Fruit fly (Drosophila melanogaster) whole organism, prepupa: ENCODE measurements around the gene CG16964.

Experiments
- Blimp-1 ChIP-seq: fragments of 200-800 bp; sonication (Bioruptor generic); optimal IDR thresholded peaks from 3 replicates; lab custom pipeline; 2017; ENCODE audit warnings: missing biosample characterization, missing genetic modification characterization, mild to moderate bottlenecking, moderate library complexity, missing genetic modification reagents
- CG10669 ChIP-seq: fragments of 200-800 bp; sonication (Bioruptor generic); optimal IDR thresholded peaks from 3 replicates; lab custom pipeline; 2018; ENCODE audit warnings: missing biosample characterization, mild to moderate bottlenecking, missing genetic modification characterization, moderate library complexity
- CG11294 ChIP-seq: fragments of 200-800 bp; sonication (Bioruptor generic); IDR thresholded peaks from 2 replicates; pipeline ENCODE4 v1.3.6; 2022; ENCODE audit warnings: missing biosample characterization, missing genetic modification characterization
- CG11762 ChIP-seq: fragments of 200-800 bp; sonication (Bioruptor generic); optimal IDR thresholded peaks from 3 replicates; lab custom pipeline; 2016; ENCODE audit warnings: missing biosample characterization, missing genetic modification characterization; ENCODE audit not compliant: insufficient read depth
- CG15336 ChIP-seq: fragments of 200-800 bp; sonication (Bioruptor generic); IDR thresholded peaks from 2 replicates; pipeline ENCODE4 v1.3.6; 2022; ENCODE audit warnings: missing biosample characterization, missing genetic modification characterization
- CG1621 ChIP-seq: fragments of 200-800 bp; sonication (Bioruptor generic); optimal IDR thresholded peaks from 3 replicates; lab custom pipeline; 2018; ENCODE audit warnings: missing biosample characterization, mild to moderate bottlenecking, missing genetic modification characterization
- CG16779 ChIP-seq: fragments of 200-800 bp; sonication (Bioruptor generic); optimal IDR thresholded peaks from 3 replicates; lab custom pipeline; 2017; ENCODE audit warnings: missing biosample characterization, mild to moderate bottlenecking, missing genetic modification characterization
- CG32006 ChIP-seq: fragments of 200-800 bp; sonication (Bioruptor generic); optimal IDR thresholded peaks from 3 replicates; lab custom pipeline; 2017; ENCODE audit warnings: missing biosample characterization, mild to moderate bottlenecking, missing genetic modification characterization
- CG34406 ChIP-seq: fragments of 200-800 bp; sonication (Bioruptor generic); optimal IDR thresholded peaks from 3 replicates; lab custom pipeline; 2016; ENCODE audit warnings: missing biosample characterization, missing genetic modification characterization
- CG3919 ChIP-seq: fragments of 200-800 bp; sonication (Bioruptor generic); optimal IDR thresholded peaks from 3 replicates; lab custom pipeline; 2016; ENCODE audit warnings: missing biosample characterization, missing genetic modification characterization
- CG4318 ChIP-seq: fragments of 200-800 bp; sonication (Bioruptor generic); optimal IDR thresholded peaks from 3 replicates; lab custom pipeline; 2017; ENCODE audit warnings: missing biosample characterization, mild to moderate bottlenecking, missing genetic modification characterization
- CG6163 ChIP-seq: fragments of 200-800 bp; sonication (Bioruptor generic); IDR thresholded peaks from 3 replicates; pipeline ENCODE4 v1.3.6; 2022; ENCODE audit warnings: missing biosample characterization, missing genetic modification characterization
- CG6276 ChIP-seq: fragments of 200-800 bp; sonication (Bioruptor generic); optimal IDR thresholded peaks from 2 replicates; lab custom pipeline; 2017; ENCODE audit warnings: missing biosample characterization, mild to moderate bottlenecking, missing genetic modification characterization
- CG6792 ChIP-seq: fragments of 200-800 bp; sonication (Bioruptor generic); optimal IDR thresholded peaks from 3 replicates; lab custom pipeline; 2016; ENCODE audit warnings: missing biosample characterization, missing genetic modification characterization
- CG6854 ChIP-seq: fragments of 200-800 bp; sonication (Bioruptor generic); optimal IDR thresholded peaks from 2 replicates; lab custom pipeline; 2017; ENCODE audit warnings: missing biosample characterization, mild to moderate bottlenecking, missing genetic modification characterization
- CG7368 ChIP-seq: fragments of 200-800 bp; sonication (Bioruptor generic); optimal IDR thresholded peaks from 3 replicates; lab custom pipeline; 2016; ENCODE audit warnings: missing biosample characterization, missing genetic modification characterization
- CG8119 ChIP-seq: fragments of 200-800 bp; sonication (Bioruptor generic); IDR thresholded peaks from 3 replicates; pipeline ENCODE4 v1.3.6; 2022; ENCODE audit warnings: missing biosample characterization, missing genetic modification characterization
- CG8319 ChIP-seq: fragments of 200-800 bp; sonication (Bioruptor generic); optimal IDR thresholded peaks from 3 replicates; lab custom pipeline; 2016; ENCODE audit warnings: missing biosample characterization, missing genetic modification characterization
- CG9139 ChIP-seq: fragments of 200-800 bp; sonication (Bioruptor generic); optimal IDR thresholded peaks from 3 replicates; lab custom pipeline; 2017; ENCODE audit warnings: missing biosample characterization, mild to moderate bottlenecking, missing genetic modification characterization
- Eip78C ChIP-seq: fragments of 200-800 bp; sonication (Bioruptor generic); peaks from one replicate; lab custom pipeline; 2016; ENCODE audit warnings: missing biosample characterization, missing genetic modification characterization
- Eip93F ChIP-seq: fragments of 200-800 bp; sonication (Bioruptor generic); optimal IDR thresholded peaks from 2 replicates; lab custom pipeline; 2016; ENCODE audit warnings: missing biosample characterization, mild to moderate bottlenecking, missing genetic modification characterization
- Ets96B ChIP-seq: fragments of 200-800 bp; optimal IDR thresholded peaks from 2 replicates; lab custom pipeline; 2019; ENCODE audit warnings: missing biosample characterization, mild to moderate bottlenecking, missing genetic modification characterization, moderate library complexity
- Gug ChIP-seq: fragments of 200-800 bp; sonication (Bioruptor generic); IDR thresholded peaks from 2 replicates; pipeline ENCODE4 v1.3.6; 2022; ENCODE audit warnings: missing biosample characterization, missing genetic modification characterization
- Hr38 ChIP-seq: sonication (Bioruptor generic); optimal IDR thresholded peaks from 2 replicates; lab custom pipeline; 2016; ENCODE audit warnings: missing biosample characterization, missing genetic modification characterization
- Hr39 ChIP-seq: fragments of 200-800 bp; sonication (Bioruptor generic); optimal IDR thresholded peaks from 2 replicates; lab custom pipeline; 2016; ENCODE audit warnings: missing biosample characterization, missing genetic modification characterization
- Hr4 ChIP-seq: fragments of 200-800 bp; sonication (Bioruptor generic); optimal IDR thresholded peaks from 3 replicates; lab custom pipeline; 2016; ENCODE audit warnings: missing biosample characterization, missing genetic modification characterization
- Lpt ChIP-seq: fragments of 200-800 bp; sonication (Bioruptor generic); optimal IDR thresholded peaks from 3 replicates; lab custom pipeline; 2016; ENCODE audit warnings: missing biosample characterization, missing genetic modification characterization
- OdsH ChIP-seq: fragments of 200-800 bp; sonication (Bioruptor generic); optimal IDR thresholded peaks from 3 replicates; lab custom pipeline; 2016; ENCODE audit warnings: missing biosample characterization, missing genetic modification characterization
- Sox14 ChIP-seq: fragments of 200-800 bp; sonication (Bioruptor generic); optimal IDR thresholded peaks from 3 replicates; lab custom pipeline; 2016; ENCODE audit warnings: missing biosample characterization, missing genetic modification characterization
- Sox15 ChIP-seq: fragments of 200-800 bp; sonication (Bioruptor generic); optimal IDR thresholded peaks from 3 replicates; lab custom pipeline; 2016; ENCODE audit warnings: missing biosample characterization, missing genetic modification characterization
- acj6 ChIP-seq: fragments of 200-800 bp; sonication (Bioruptor generic); optimal IDR thresholded peaks from 3 replicates; lab custom pipeline; 2016; ENCODE audit warnings: missing biosample characterization, missing genetic modification characterization
- cyc ChIP-seq: fragments of 200-800 bp; sonication (Bioruptor generic); optimal IDR thresholded peaks from 3 replicates; lab custom pipeline; 2016; ENCODE audit warnings: missing biosample characterization, missing genetic modification characterization
- dac ChIP-seq: fragments of 200-800 bp; sonication (Bioruptor generic); optimal IDR thresholded peaks from 2 replicates; lab custom pipeline; 2017; ENCODE audit warnings: missing biosample characterization, mild to moderate bottlenecking, missing genetic modification characterization
- dsx ChIP-seq: fragments of 200-800 bp; optimal IDR thresholded peaks from 3 replicates; lab custom pipeline; 2019; ENCODE audit warnings: missing biosample characterization, mild to moderate bottlenecking, missing genetic modification characterization, moderate library complexity; ENCODE audit not compliant: poor library complexity, severe bottlenecking
- eg ChIP-seq: fragments of 200-800 bp; sonication (Bioruptor generic); IDR thresholded peaks from 3 replicates; pipeline ENCODE4 v1.3.6; 2022; ENCODE audit warnings: missing biosample characterization, missing genetic modification characterization
- esn ChIP-seq: fragments of 200-800 bp; sonication (Bioruptor generic); optimal IDR thresholded peaks from 2 replicates; lab custom pipeline; 2016; ENCODE audit warnings: missing biosample characterization, mild to moderate bottlenecking, missing genetic modification characterization, moderate library complexity
- fd85E ChIP-seq: fragments of 200-800 bp; sonication (Bioruptor generic); optimal IDR thresholded peaks from 3 replicates; lab custom pipeline; 2016; ENCODE audit warnings: missing biosample characterization, missing genetic modification characterization
- lz ChIP-seq: fragments of 200-800 bp; sonication (Bioruptor generic); optimal IDR thresholded peaks from 3 replicates; lab custom pipeline; 2016; ENCODE audit warnings: missing biosample characterization, missing genetic modification characterization
- pdm3 ChIP-seq: fragments of 200-800 bp; sonication (Bioruptor generic); optimal IDR thresholded peaks from 3 replicates; lab custom pipeline; 2016; ENCODE audit warnings: missing biosample characterization, missing genetic modification characterization
- spab ChIP-seq: fragments of 200-800 bp; sonication (Bioruptor generic); optimal IDR thresholded peaks from 2 replicates; lab custom pipeline; 2017; ENCODE audit warnings: missing biosample characterization, mild to moderate bottlenecking, missing genetic modification characterization, missing genetic modification reagents
- ss ChIP-seq, 2 experiments: fragments of 200-800 bp; sonication (Bioruptor generic); optimal IDR thresholded peaks; 2 replicates in 1 of 2; 3 replicates in 1 of 2; lab custom pipeline; 2017 to 2018; ENCODE audit warnings: mild to moderate bottlenecking in 2 of 2, missing biosample characterization in 2 of 2, missing genetic modification characterization in 2 of 2, moderate library complexity in 1 of 2
- topi ChIP-seq: fragments of 200-800 bp; sonication (Bioruptor generic); optimal IDR thresholded peaks from 3 replicates; lab custom pipeline; 2016; ENCODE audit warnings: missing biosample characterization, missing genetic modification characterization
- vri ChIP-seq: fragments of 200-800 bp; sonication (Bioruptor generic); optimal IDR thresholded peaks from 3 replicates; lab custom pipeline; 2016; ENCODE audit warnings: missing biosample characterization, mild to moderate bottlenecking, missing genetic modification characterization

The CG16964 gene

dm6 chr2L:11970853-11971397, 23.2 kb downstream of the CG16964 start (continued):
- TF ChIP-seq CG3919 (GFP tag; lab: Kevin White, UChicago) (peak; percentile 39), Eip93F (GFP tag; lab: Kevin White, UChicago) (no peak), acj6 (GFP tag; lab: Kevin White, UChicago) (no peak), lz (GFP tag; lab: Kevin White, UChicago) (no peak), CG6276 (peak; percentile 10), dac (GFP tag; lab: Kevin White, UChicago) (no peak), topi (GFP tag; lab: Kevin White, UChicago) (peak; percentile 26), CG8319 (GFP tag; lab: Kevin White, UChicago) (no peak)

- TF ChIP-seq Gug (GFP tag; lab: Robert Waterston, UW): no peak
- no peak for TF ChIP-seq cyc (GFP tag; lab: Kevin White, UChicago)
- TF ChIP-seq CG15336 (GFP tag; lab: Robert Waterston, UW): no peak
- TF ChIP-seq CG11762 (GFP tag; lab: Kevin White, UChicago): no peak
- TF ChIP-seq CG6792 (GFP tag; lab: Kevin White, UChicago): no peak
- no peak for TF ChIP-seq Hr4 (GFP tag; lab: Kevin White, UChicago)
- no peak for TF ChIP-seq pdm3
- no peak for TF ChIP-seq CG34406 (GFP tag; lab: Kevin White, UChicago)
- TF ChIP-seq CG4318 (GFP tag; lab: Kevin White, UChicago): no peak
- no peak for TF ChIP-seq Lpt (GFP tag; lab: Kevin White, UChicago)
- no peak for TF ChIP-seq CG9139 (GFP tag; lab: Kevin White, UChicago)
- no peak for TF ChIP-seq CG7368
- TF ChIP-seq Sox14 (GFP tag; lab: Kevin White, UChicago): no peak
These were observed 25.5 kb downstream of the CG16964 start for dm6 chr2L:11973145-11973738.

dm6 chr2L:11976955-11977354, 29.2 kb downstream of the CG16964 start:
- TF ChIP-seq Eip78C (peak; percentile 64), Sox15 (GFP tag; lab: Kevin White, UChicago) (no peak), CG6854 (no peak), CG16779 (no peak), acj6 (GFP tag; lab: Kevin White, UChicago) (no peak), lz (GFP tag; lab: Kevin White, UChicago) (no peak), CG8119 (peak; percentile 33; the same call in 1 of the 3 replicates), fd85E (GFP tag; lab: Kevin White, UChicago) (no peak), CG1621 (tag; lab: Kevin White, UChicago) (no peak), eg (GFP tag; lab: Robert Waterston, UW) (peak; percentile 52; the same call in 2 of the 3 replicates), CG6163 (no peak), CG11294 (GFP tag; lab: Robert Waterston, UW) (no peak), spab (GFP tag; lab: Kevin White, UChicago) (no peak), OdsH (no peak), CG32006 (GFP tag; lab: Kevin White, UChicago) (peak; percentile 2), Eip93F (GFP tag; lab: Kevin White, UChicago) (no peak), ss (GFP tag; optimal IDR thresholded peaks at IDR 0.05; lab: Kevin White, UChicago) (no peak), CG10669 (GFP tag; lab: Kevin White, UChicago) (no peak), CG6792 (GFP tag; lab: Kevin White, UChicago) (no peak), CG11762 (GFP tag; lab: Kevin White, UChicago) (no peak), Hr4 (GFP tag; lab: Kevin White, UChicago) (no peak), CG4318 (GFP tag; lab: Kevin White, UChicago) (no peak), dsx (GFP tag; lab: Kevin White, UChicago) (no peak), esn (no peak), Ets96B (no peak), CG7368 (no peak), vri (GFP tag; lab: Kevin White, UChicago) (no peak), cyc (GFP tag; lab: Kevin White, UChicago) (no peak), CG3919 (GFP tag; lab: Kevin White, UChicago) (no peak), pdm3 (no peak), Hr39 (no peak), CG15336 (GFP tag; lab: Robert Waterston, UW) (peak; percentile 37; the same call in 1 of the 2 replicates), Blimp-1 (GFP tag; lab: Kevin White, UChicago) (no peak), Lpt (GFP tag; lab: Kevin White, UChicago) (no peak), Hr38 (GFP tag; lab: Kevin White, UChicago) (no peak)
